Worm (Caenorhabditis elegans) whole organism, early embryonic: Measurements from ENCODE around the gene D1053.4.

Source experiments
- ama-1 ChIP-seq: fragments of 150-350 bp; optimal IDR thresholded peaks from 2 replicates; lab custom pipeline; 2014
- hnd-1 ChIP-seq: sonication (generic microtip); optimal IDR thresholded peaks from 2 replicates; lab custom pipeline; 2016; ENCODE audit warnings: missing genetic modification characterization, missing compliant biosample characterization
- sea-1 ChIP-seq: fragments of 200-800 bp; sonication (Bioruptor generic); conservative IDR thresholded peaks from 2 replicates; pipeline ENCODE4 v1.3.6; 2022; ENCODE audit warnings: missing genetic modification characterization, missing compliant biosample characterization
- tbx-11 ChIP-seq: fragments of 200-800 bp; sonication (Bioruptor generic); IDR thresholded peaks from 2 replicates; pipeline ENCODE4 v1.3.6; 2022; ENCODE audit warnings: missing genetic modification characterization, missing compliant biosample characterization
- tbx-37 ChIP-seq: fragments of 200-800 bp; sonication (Bioruptor generic); conservative IDR thresholded peaks from 2 replicates; pipeline ENCODE4 v1.3.6; 2022; ENCODE audit warnings: missing genetic modification reagents, missing genetic modification characterization, missing compliant biosample characterization

DNA sequence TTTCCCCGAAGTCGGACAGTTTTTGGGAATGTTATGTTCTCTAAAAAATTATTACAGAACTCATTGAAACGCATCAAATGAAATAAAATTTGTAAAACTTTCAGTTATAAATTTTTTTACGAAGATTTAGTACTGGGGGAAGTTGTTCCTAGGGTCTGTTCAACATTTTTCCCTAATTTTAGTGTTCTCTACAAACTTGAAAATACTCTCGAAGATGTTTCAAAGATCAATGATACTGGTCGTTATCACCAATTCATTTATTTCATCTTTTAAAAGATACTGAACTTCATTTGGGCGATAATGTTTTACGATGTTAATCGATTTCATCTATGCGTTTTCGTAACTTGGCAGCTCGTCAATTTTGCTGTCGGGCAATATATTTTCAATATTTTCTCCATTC lies 21.4 kb downstream of the D1053.4 start, which contains the start of gene C44C10.3:
- no peak for TF ChIP-seq sea-1 (GFP tag; lab: Robert Waterston, UW)
- no peak for TF ChIP-seq ama-1 (lab: Kevin White, UChicago)
- TF ChIP-seq tbx-11 (GFP tag; lab: Robert Waterston, UW): no peak
- TF ChIP-seq tbx-37 (GFP tag; lab: Robert Waterston, UW): no peak
- no peak for TF ChIP-seq hnd-1 (tag; lab: Kevin White, UChicago)
